Fruit fly (Drosophila melanogaster) S2 (cell line): ENCODE data around the gene Pex1.

Experiments used
- CG8478 ChIP-seq: fragments of >200 bp; optimal IDR thresholded peaks from 2 replicates; lab custom pipeline; 2018
- CTCF ChIP-seq, 2 experiments: fragments of >200 bp; optimal IDR thresholded peaks; 2 replicates each; lab custom pipeline; 2018

DNA sequence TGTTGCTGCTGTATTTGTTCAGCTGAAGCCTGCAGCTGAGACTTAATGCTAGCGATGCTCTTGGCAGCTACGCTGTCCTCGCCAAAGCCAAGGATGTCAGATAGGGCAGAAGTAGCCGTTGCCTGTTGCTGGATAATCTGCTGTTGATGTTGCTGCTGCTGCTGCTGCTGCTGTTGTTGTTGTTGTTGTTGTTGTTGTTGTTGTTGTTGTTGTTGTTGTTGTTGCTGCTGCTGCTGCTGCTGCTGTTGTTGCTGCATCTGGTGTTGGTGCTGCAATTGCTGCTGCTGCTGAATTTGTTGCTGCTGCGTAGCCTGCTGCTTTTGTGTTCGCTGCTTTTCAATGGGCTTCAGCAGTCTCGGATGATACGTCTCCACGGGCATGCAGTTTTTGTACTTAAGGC, 44.1 kb upstream of the Pex1 start:
- no peak for TF ChIP-seq CTCF (optimal IDR thresholded peaks at IDR 0.05; lab: Kevin White, UChicago)
- no peak for TF ChIP-seq CG8478 (lab: Kevin White, UChicago)
